Fruit fly (Drosophila melanogaster) Kc167 (cell line): Measurements from ENCODE around the gene Tim17a1.

Experiments
- Myc ChIP-seq: fragments of >200 bp; optimal IDR thresholded peaks from 2 replicates; lab custom pipeline; 2017; ENCODE audit warnings: missing external identifiers
- psq ChIP-seq: fragments of >200 bp; optimal IDR thresholded peaks from 2 replicates; lab custom pipeline; 2017; ENCODE audit warnings: missing external identifiers

DNA sequence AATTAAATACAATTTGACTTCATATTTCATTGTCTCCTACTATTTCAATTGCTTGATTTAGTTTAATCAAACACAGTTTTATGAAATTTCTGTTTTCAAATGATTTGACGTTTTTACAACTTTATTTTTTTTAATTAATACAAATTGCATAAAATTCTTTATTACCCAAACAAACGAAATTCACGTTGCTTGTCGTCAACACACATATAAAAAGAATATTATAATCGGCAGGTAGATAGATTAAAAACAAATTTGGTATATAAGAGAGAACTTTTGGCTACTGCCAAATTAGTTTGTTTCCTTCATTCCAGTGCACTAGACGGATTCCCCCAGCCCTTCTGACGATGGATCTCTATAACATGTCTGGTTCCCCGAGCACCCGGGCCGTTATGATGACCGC lies 12.3 kb upstream of the Tim17a1 start, which contains the start of gene GstD6:
- TF ChIP-seq psq (lab: Kevin White, UChicago): no peak
- no peak for TF ChIP-seq Myc (lab: Kevin White, UChicago)
